Worm (Caenorhabditis elegans): ENCODE results near the gene idpp-7.

idpp-7 gene

ce11 chrIV:12746284-12746683 lies 26.5 kb downstream of the idpp-7 start, which contains the start of gene inx-6:
Gene inx-6 (plus strand): TSS chrIV:12746584.
- peak; percentile 47 for TF ChIP-seq pha-4 (tag; optimal IDR thresholded peaks at IDR 0.05)
- no peak for TF ChIP-seq nhr-25 (tag; optimal IDR thresholded peaks at IDR 0.05)

ce11 chrIV:12748760-12749159 lies 29.0 kb downstream of the idpp-7 start:
- no peak for TF ChIP-seq pqm-1 (tag; optimal IDR thresholded peaks at IDR 0.05)
- no peak for TF ChIP-seq nhr-237 (tag; optimal IDR thresholded peaks at IDR 0.05)
- no peak for TF ChIP-seq aly-2 (tag; optimal IDR thresholded peaks at IDR 0.05)
- TF ChIP-seq zag-1 (tag; optimal IDR thresholded peaks at IDR 0.05) = no peak
- no peak for TF ChIP-seq ztf-4 (tag; optimal IDR thresholded peaks at IDR 0.05)
- no peak for TF ChIP-seq nhr-28 (tag; optimal IDR thresholded peaks at IDR 0.05)
- TF ChIP-seq lin-15B (tag; optimal IDR thresholded peaks at IDR 0.05) = no peak
- no peak for TF ChIP-seq ZK546.5 (tag; optimal IDR thresholded peaks at IDR 0.05)
- TF ChIP-seq elt-1 (tag; optimal IDR thresholded peaks at IDR 0.05) = no peak
- no peak for TF ChIP-seq nhr-23 (tag; optimal IDR thresholded peaks at IDR 0.05)
- TF ChIP-seq R02D3.7 (tag; optimal IDR thresholded peaks at IDR 0.05) = no peak
- no peak for TF ChIP-seq jun-1 (tag; optimal IDR thresholded peaks at IDR 0.05)
- TF ChIP-seq nhr-12 (tag; optimal IDR thresholded peaks at IDR 0.05) = no peak
- TF ChIP-seq nhr-25 (tag; optimal IDR thresholded peaks at IDR 0.05) = no peak
- TF ChIP-seq elt-2 (tag; optimal IDR thresholded peaks at IDR 0.05) = no peak

DNA sequence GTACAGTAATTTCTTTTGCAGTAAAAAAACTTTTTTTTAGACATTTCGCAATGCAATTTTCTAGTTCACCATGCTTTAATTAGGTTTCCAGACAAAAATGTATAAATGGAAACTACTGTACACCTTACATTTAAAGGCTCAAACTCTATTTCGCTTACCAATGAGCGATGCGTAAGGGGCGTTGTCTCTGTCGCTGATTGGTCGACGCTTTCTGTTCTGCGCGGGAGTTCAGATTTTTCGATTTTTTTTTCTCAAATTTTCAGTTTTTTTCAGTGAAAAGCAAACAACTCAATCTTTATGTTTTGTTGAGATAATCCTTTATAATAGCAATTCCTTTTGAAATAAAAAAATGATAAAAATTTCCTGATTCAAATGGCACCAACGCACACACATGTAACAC lies 34.4 kb downstream of the idpp-7 start:
- TF ChIP-seq hmg-11 (tag; optimal IDR thresholded peaks at IDR 0.05) (no peak), aly-2 (tag; optimal IDR thresholded peaks at IDR 0.05) (no peak), mml-1 (tag; optimal IDR thresholded peaks at IDR 0.05) (no peak), elt-3 (tag; optimal IDR thresholded peaks at IDR 0.05) (no peak), nfya-1 (tag; optimal IDR thresholded peaks at IDR 0.05; ENCODE audit: insufficient read depth) (peak; percentile 84)

- TF ChIP-seq elt-2 (tag; optimal IDR thresholded peaks at IDR 0.05) (no peak), ZK546.5 (tag; optimal IDR thresholded peaks at IDR 0.05) (no peak), ceh-82 (tag; optimal IDR thresholded peaks at IDR 0.05) (no peak), egl-27 (tag; optimal IDR thresholded peaks at IDR 0.05) (no peak), ceh-9 (tag; optimal IDR thresholded peaks at IDR 0.05) (no peak), lsy-12 (tag; optimal IDR thresholded peaks at IDR 0.05) (no peak), zag-1 (tag; optimal IDR thresholded peaks at IDR 0.05) (no peak), daf-12 (tag; optimal IDR thresholded peaks at IDR 0.05) (no peak), unc-62 (GFP tag; optimal IDR thresholded peaks at IDR 0.05) (no peak), lin-39 (tag; optimal IDR thresholded peaks at IDR 0.05) (no peak), sea-2 (GFP tag; optimal IDR thresholded peaks at IDR 0.05) (no peak), fkh-2 (tag; optimal IDR thresholded peaks at IDR 0.05) (no peak), aly-2 (tag; optimal IDR thresholded peaks at IDR 0.05) (no peak), nhr-43 (tag; optimal IDR thresholded peaks at IDR 0.05; ENCODE audit: poor library complexity, severe bottlenecking) (no peak)
Observed at ce11 chrIV:12755641-12756040, 35.9 kb downstream of the idpp-7 start.

DNA sequence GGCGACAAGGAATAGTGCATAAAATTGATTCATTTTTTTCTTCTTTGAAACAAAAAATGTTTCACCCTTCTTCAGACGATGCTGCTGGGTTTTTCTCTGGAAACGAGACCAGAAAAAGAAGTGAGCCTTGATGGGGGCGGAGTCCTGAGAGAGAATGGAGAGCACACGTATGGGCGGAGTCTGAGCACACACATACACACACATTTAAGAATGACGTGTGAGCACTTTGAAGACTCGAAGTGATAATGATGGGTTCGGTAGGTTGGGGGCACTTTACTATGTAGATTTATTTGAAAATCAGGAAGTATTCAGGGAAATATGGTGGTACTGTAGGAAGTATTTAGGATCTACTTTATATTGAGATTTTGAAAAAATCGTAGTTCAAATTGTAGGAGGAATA lies 37.7 kb downstream of the idpp-7 start, which contains the start of gene flp-9:
Gene flp-9 (minus strand): TSS at position 101 of the 400 bp plus-strand sequence.
- TF ChIP-seq nhr-67 (tag; optimal IDR thresholded peaks at IDR 0.05) = no peak
- no peak for TF ChIP-seq hmg-11 (tag; optimal IDR thresholded peaks at IDR 0.05)
- TF ChIP-seq jun-1 (tag; optimal IDR thresholded peaks at IDR 0.05) = no peak
- TF ChIP-seq nhr-237 (tag; optimal IDR thresholded peaks at IDR 0.05) = no peak
- TF ChIP-seq lin-39 (tag; optimal IDR thresholded peaks at IDR 0.05) = no peak
- TF ChIP-seq nhr-12 (tag; optimal IDR thresholded peaks at IDR 0.05) = no peak
- no peak for TF ChIP-seq ZK546.5 (tag; optimal IDR thresholded peaks at IDR 0.05)
- TF ChIP-seq nhr-11 (tag; optimal IDR thresholded peaks at IDR 0.05) = no peak
- no peak for TF ChIP-seq aly-2 (tag; optimal IDR thresholded peaks at IDR 0.05)
- TF ChIP-seq nhr-28 (tag; optimal IDR thresholded peaks at IDR 0.05) = no peak

DNA sequence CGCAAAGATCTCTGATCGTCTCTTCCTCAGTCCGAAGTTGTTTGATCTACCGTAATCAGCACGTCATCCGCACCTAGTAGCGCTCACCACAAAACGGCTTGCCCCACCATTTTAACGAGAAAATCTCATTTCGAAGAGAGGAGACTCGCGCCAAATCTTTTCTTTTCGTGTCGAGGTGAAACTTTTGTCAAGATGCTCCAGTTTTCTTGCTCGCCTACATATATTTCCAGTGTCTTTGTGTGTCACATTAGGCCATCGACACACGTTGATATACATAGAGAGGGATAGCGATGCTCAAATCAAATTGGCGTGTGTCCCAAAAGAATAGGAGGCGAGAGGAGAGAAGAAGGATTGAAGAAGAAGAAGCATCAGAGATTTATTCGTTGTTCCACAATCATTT lies 43.0 kb downstream of the idpp-7 start:
- TF ChIP-seq fkh-10 (GFP tag; optimal IDR thresholded peaks at IDR 0.05) (peak; percentile 62), lin-39 (tag; optimal IDR thresholded peaks at IDR 0.05) (no peak)

Measured in whole organism, L3 larva.